In the genomic region with DNA sequence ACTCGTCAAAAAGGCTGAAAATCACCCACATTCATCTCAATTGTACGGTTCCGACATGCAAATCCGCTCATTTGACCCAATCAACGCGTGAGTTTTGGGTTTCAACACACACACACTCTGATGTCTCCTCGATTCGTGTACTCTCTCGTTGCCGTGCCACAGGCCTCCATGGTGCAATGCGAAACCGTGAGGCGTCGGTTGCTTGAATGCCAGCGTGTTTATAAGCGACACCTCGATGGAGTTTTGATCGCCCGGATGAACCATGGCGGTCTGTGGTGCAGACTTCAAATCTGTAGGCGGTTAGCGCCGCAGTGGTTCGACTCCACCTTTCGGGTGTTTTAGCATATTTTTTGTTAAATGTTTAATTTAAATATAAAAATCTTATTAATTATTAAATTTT, we compare ENCODE assay signal across 4 worm cellular contexts.
TF ChIP-seq lines count a peak whose summit lies in the region.

No protein-coding gene starts in this region.

TF ChIP-seq in whole organism, L1 larva, 84 proteins besides CTCF, POLR2A, EP300 and RAD21 (continued from another document and continues in another):
- no peak for TF ChIP-seq pax-3 (tag; optimal IDR thresholded peaks at IDR 0.05; lab: Kevin White, UChicago)
- peak; percentile 24 for TF ChIP-seq nhr-77 (tag; optimal IDR thresholded peaks at IDR 0.05; lab: Kevin White, UChicago)
- no peak for TF ChIP-seq egl-27 (tag; optimal IDR thresholded peaks at IDR 0.05; lab: Kevin White, UChicago)
- TF ChIP-seq jun-1 (tag; optimal IDR thresholded peaks at IDR 0.05; lab: Kevin White, UChicago), result no peak
- no peak for TF ChIP-seq pag-3 (tag; optimal IDR thresholded peaks at IDR 0.05; lab: Kevin White, UChicago; ENCODE audit: borderline replicate concordance, insufficient read depth)
- peak; percentile 61 for TF ChIP-seq tbx-2 (tag; optimal IDR thresholded peaks at IDR 0.05; lab: Kevin White, UChicago)
- peak; percentile 27 for TF ChIP-seq unc-130 (tag; optimal IDR thresholded peaks at IDR 0.05; lab: Kevin White, UChicago)
- peak; percentile 88 for TF ChIP-seq swsn-7 (tag; optimal IDR thresholded peaks at IDR 0.05; lab: Kevin White, UChicago)
- no peak for TF ChIP-seq fkh-10 (GFP tag; optimal IDR thresholded peaks at IDR 0.05; lab: Kevin White, UChicago)
- peak; percentile 40 for TF ChIP-seq irx-1 (tag; optimal IDR thresholded peaks at IDR 0.05; lab: Kevin White, UChicago)
- no peak for TF ChIP-seq ets-5 (GFP tag; IDR thresholded peaks at IDR 0.05; lab: Robert Waterston, UW)
- TF ChIP-seq dpl-1 (GFP tag; optimal IDR thresholded peaks at IDR 0.05; lab: Kevin White, UChicago), result peak; percentile 45 to 56 (median 47)
- TF ChIP-seq nhr-28 (tag; optimal IDR thresholded peaks at IDR 0.05; lab: Kevin White, UChicago), result no peak
- TF ChIP-seq fos-1 (tag; optimal IDR thresholded peaks at IDR 0.05; lab: Kevin White, UChicago), result peak; percentile 69
- no peak for TF ChIP-seq nhr-11 (tag; optimal IDR thresholded peaks at IDR 0.05; lab: Kevin White, UChicago)
- no peak for TF ChIP-seq Y116A8C.19 (tag; optimal IDR thresholded peaks at IDR 0.05; lab: Kevin White, UChicago; ENCODE audit: borderline replicate concordance)
- TF ChIP-seq alr-1 (tag; optimal IDR thresholded peaks at IDR 0.05; lab: Kevin White, UChicago; ENCODE audit: borderline replicate concordance), result no peak
- TF ChIP-seq nhr-20 (tag; optimal IDR thresholded peaks at IDR 0.05; lab: Kevin White, UChicago), result peak; percentile 81
- TF ChIP-seq unc-30 (tag; optimal IDR thresholded peaks at IDR 0.05; lab: Kevin White, UChicago), result no peak
- TF ChIP-seq isw-1 (GFP tag; IDR thresholded peaks at IDR 0.05; lab: Robert Waterston, UW), result peak; percentile 21; the same call in 1 of the 2 replicates
- peak; percentile 86 to 88 for TF ChIP-seq lsy-2 (tag; optimal IDR thresholded peaks at IDR 0.05; lab: Kevin White, UChicago)
- TF ChIP-seq nhr-85 (tag; lab: Kevin White, UChicago), result peak; percentile 80
- no peak for TF ChIP-seq vab-15 (tag; optimal IDR thresholded peaks at IDR 0.05; lab: Kevin White, UChicago)
- TF ChIP-seq nhr-84 (tag; optimal IDR thresholded peaks at IDR 0.05; lab: Kevin White, UChicago), result no peak
- TF ChIP-seq pqm-1 (tag; optimal IDR thresholded peaks at IDR 0.05; lab: Kevin White, UChicago), result no peak
- TF ChIP-seq hlh-17 (GFP tag; optimal IDR thresholded peaks at IDR 0.05; lab: Kevin White, UChicago; ENCODE audit: borderline replicate concordance), result no peak
- peak; percentile 59 for TF ChIP-seq C04F5.9 (tag; optimal IDR thresholded peaks at IDR 0.05; lab: Kevin White, UChicago)
- peak; percentile 59 for TF ChIP-seq fkh-8 (tag; optimal IDR thresholded peaks at IDR 0.05; lab: Kevin White, UChicago)
- TF ChIP-seq ztf-4 (tag; optimal IDR thresholded peaks at IDR 0.05; lab: Kevin White, UChicago), result peak; percentile 49
- peak; percentile 53 for TF ChIP-seq lin-39 (tag; optimal IDR thresholded peaks at IDR 0.05; lab: Kevin White, UChicago)
- no peak for TF ChIP-seq unc-62 (GFP tag; optimal IDR thresholded peaks at IDR 0.05; lab: Kevin White, UChicago)

TF ChIP-seq in whole organism, L3 larva, 47 proteins besides CTCF, POLR2A, EP300 and RAD21 (continued from another document):
- TF ChIP-seq R02D3.7 (tag; optimal IDR thresholded peaks at IDR 0.05; lab: Kevin White, UChicago), result peak; percentile 40
TF ChIP-seq in whole organism, L3 larva: peak in this region for 11.

TF ChIP-seq in whole organism, L4 larva, 104 proteins besides CTCF, POLR2A, EP300 and RAD21 (continued from another document and continues in another):
- TF ChIP-seq Y48G9A.11 (GFP tag; IDR thresholded peaks at IDR 0.05; lab: Robert Waterston, UW) (peak; percentile 68), zag-1 (tag; optimal IDR thresholded peaks at IDR 0.05; lab: Kevin White, UChicago) (no peak), ceh-62 (tag; optimal IDR thresholded peaks at IDR 0.05; lab: Kevin White, UChicago) (no peak), nhr-10 (tag; optimal IDR thresholded peaks at IDR 0.05; lab: Kevin White, UChicago) (no peak), mdl-1 (tag; optimal IDR thresholded peaks at IDR 0.05; lab: Kevin White, UChicago) (peak in 1 of 2 experiments; percentile 32), fkh-10 (GFP tag; optimal IDR thresholded peaks at IDR 0.05; lab: Kevin White, UChicago) (no peak), zip-2 (tag; optimal IDR thresholded peaks at IDR 0.05; lab: Kevin White, UChicago) (no peak), egl-43 (GFP tag; IDR thresholded peaks at IDR 0.05; lab: Robert Waterston, UW) (peak; percentile 66; the same call in 1 of the 2 replicates), skn-1 (tag; optimal IDR thresholded peaks at IDR 0.05; lab: Kevin White, UChicago) (no peak), nhr-237 (tag; optimal IDR thresholded peaks at IDR 0.05; lab: Kevin White, UChicago) (no peak), mes-2 (tag; optimal IDR thresholded peaks at IDR 0.05; lab: Kevin White, UChicago; ENCODE audit: poor library complexity, severe bottlenecking) (peak; percentile 78), dmd-9 (GFP tag; IDR thresholded peaks at IDR 0.05; lab: Robert Waterston, UW) (no peak), F49E8.2 (tag; optimal IDR thresholded peaks at IDR 0.05; lab: Kevin White, UChicago; ENCODE audit: borderline replicate concordance) (peak; percentile 54), ceh-20 (GFP tag; IDR thresholded peaks at IDR 0.05; lab: Robert Waterston, UW) (no peak), nhr-11 (tag; optimal IDR thresholded peaks at IDR 0.05; lab: Kevin White, UChicago) (peak; percentile 3), mxl-3 (GFP tag; optimal IDR thresholded peaks at IDR 0.05; lab: Kevin White, UChicago) (peak; percentile 2), lin-1 (GFP tag; IDR thresholded peaks at IDR 0.05; lab: Robert Waterston, UW) (peak; percentile 48; the same call in 1 of the 2 replicates), zfp-3 (GFP tag; conservative IDR thresholded peaks at IDR 0.05; lab: Robert Waterston, UW) (no peak), spr-3 (GFP tag; optimal IDR thresholded peaks at IDR 0.05; lab: Kevin White, UChicago) (no peak), duxl-1 (tag; optimal IDR thresholded peaks at IDR 0.05; lab: Kevin White, UChicago; ENCODE audit: poor library complexity) (peak; percentile 70), Y75B8A.6 (GFP tag; IDR thresholded peaks at IDR 0.05; lab: Robert Waterston, UW) (no peak), hmg-1.1 (GFP tag; IDR thresholded peaks at IDR 0.05; lab: Robert Waterston, UW) (peak; percentile 61; the same call in 1 of the 2 replicates), daf-8 (GFP tag; IDR thresholded peaks at IDR 0.05; lab: Robert Waterston, UW) (no peak), dpl-1 (GFP tag; optimal IDR thresholded peaks at IDR 0.05; lab: Kevin White, UChicago) (no peak), jun-1 (tag; optimal IDR thresholded peaks at IDR 0.05; lab: Kevin White, UChicago) (no peak), nhr-41 (GFP tag; IDR thresholded peaks at IDR 0.05; lab: Robert Waterston, UW) (no peak), vab-7 (GFP tag; IDR thresholded peaks at IDR 0.05; lab: Robert Waterston, UW) (peak; percentile 31; the same call in 1 of the 2 replicates), T20F7.1 (GFP tag; optimal IDR thresholded peaks at IDR 0.05; lab: Kevin White, UChicago) (no peak), nhr-111 (GFP tag; optimal IDR thresholded peaks at IDR 0.05; lab: Kevin White, UChicago) (no peak), saeg-2 (GFP tag; IDR thresholded peaks at IDR 0.05; lab: Robert Waterston, UW) (no peak), T26A8.4 (GFP tag; IDR thresholded peaks at IDR 0.05; lab: Robert Waterston, UW) (peak; percentile 37; the same call in 1 of the 2 replicates), unc-130 (GFP tag; optimal IDR thresholded peaks at IDR 0.05; lab: Kevin White, UChicago) (no peak), nhr-102 (tag; optimal IDR thresholded peaks at IDR 0.05; lab: Kevin White, UChicago) (peak; percentile 34), unc-39 (tag; optimal IDR thresholded peaks at IDR 0.05; lab: Kevin White, UChicago) (no peak), lin-13 (GFP tag; optimal IDR thresholded peaks at IDR 0.05; lab: Kevin White, UChicago) (peak; percentile 61), zip-11 (GFP tag; IDR thresholded peaks at IDR 0.05; lab: Robert Waterston, UW) (no peak), lim-7 (GFP tag; IDR thresholded peaks at IDR 0.05; lab: Robert Waterston, UW) (no peak), snpc-1.2 (GFP tag; IDR thresholded peaks at IDR 0.05; lab: Robert Waterston, UW) (peak; percentile 48; the same call in 1 of the 2 replicates), pha-4 (GFP tag; IDR thresholded peaks at IDR 0.05; lab: Robert Waterston, UW) (0 out of 2 replicates have a peak, but pooled peaks have one; percentile 23), pha-4 (tag; optimal IDR thresholded peaks at IDR 0.05; lab: Kevin White, UChicago) (no peak), daf-16 (GFP tag; optimal IDR thresholded peaks at IDR 0.05; lab: Kevin White, UChicago) (peak; percentile 14 to 16), daf-16 (tag; optimal IDR thresholded peaks at IDR 0.05; lab: Kevin White, UChicago) (peak; percentile 40), D1046.2 (GFP tag; IDR thresholded peaks at IDR 0.05; lab: Robert Waterston, UW) (no peak), sdz-12 (GFP tag; optimal IDR thresholded peaks at IDR 0.05; lab: Kevin White, UChicago) (no peak), snpc-4 (tag; optimal IDR thresholded peaks at IDR 0.05; lab: Kevin White, UChicago) (peak; percentile 92), nhr-42 (GFP tag; IDR thresholded peaks at IDR 0.05; lab: Robert Waterston, UW) (peak; percentile 50; the same call in 1 of the 2 replicates), madf-9 (GFP tag; conservative IDR thresholded peaks at IDR 0.05; lab: Robert Waterston, UW) (no peak), php-3 (GFP tag; IDR thresholded peaks at IDR 0.05; lab: Robert Waterston, UW) (no peak)

TF ChIP-seq in whole organism, young adult, 124 proteins besides CTCF, POLR2A, EP300 and RAD21 (continued from another document):
- peak; percentile 94 for TF ChIP-seq snpc-4 (GFP tag; optimal IDR thresholded peaks at IDR 0.05; lab: Kevin White, UChicago)
- peak; percentile 97 to 98 (median 98) for TF ChIP-seq snpc-4 (tag; optimal IDR thresholded peaks at IDR 0.05; lab: Kevin White, UChicago)
- TF ChIP-seq attf-6 (GFP tag; IDR thresholded peaks at IDR 0.05; lab: Robert Waterston, UW), result 0 out of 2 replicates have a peak, but pooled peaks have one; percentile 54
- peak; percentile 63 for TF ChIP-seq hsf-1 (GFP tag; IDR thresholded peaks at IDR 0.05; lab: Robert Waterston, UW)
- peak; percentile 52; the same call in 1 of the 2 replicates for TF ChIP-seq zfh-2 (GFP tag; conservative IDR thresholded peaks at IDR 0.05; lab: Robert Waterston, UW)
- TF ChIP-seq attf-5 (GFP tag; optimal IDR thresholded peaks at IDR 0.05; lab: Kevin White, UChicago), result no peak
- TF ChIP-seq snpc-1.3 (tag; optimal IDR thresholded peaks at IDR 0.05; lab: Kevin White, UChicago; ENCODE audit: insufficient read depth), result peak; percentile 28
- TF ChIP-seq tbp1 (GFP tag; optimal IDR thresholded peaks at IDR 0.05; lab: Kevin White, UChicago), result peak; percentile 81
TF ChIP-seq in whole organism, young adult: peak in this region for 45.
